Fruit fly (Drosophila melanogaster) whole organism, embryonic: Measurements from ENCODE around the gene Spec2.

Source experiments
- BtbVII ChIP-seq: fragments of 200-800 bp; sonication (Bioruptor generic); optimal IDR thresholded peaks from 3 replicates; lab custom pipeline; 2017; ENCODE audit warnings: missing biosample characterization, mild to moderate bottlenecking, missing genetic modification characterization
- CG10274 ChIP-seq: fragments of 200-800 bp; sonication (Bioruptor generic); optimal IDR thresholded peaks from 3 replicates; lab custom pipeline; 2017; ENCODE audit warnings: missing biosample characterization, mild to moderate bottlenecking, missing genetic modification characterization
- CG12104 ChIP-seq: fragments of 200-800 bp; sonication (Bioruptor generic); optimal IDR thresholded peaks from 3 replicates; lab custom pipeline; 2016; ENCODE audit warnings: missing biosample characterization, missing genetic modification characterization
- CG12236 ChIP-seq: fragments of 200-800 bp; sonication (Bioruptor generic); optimal IDR thresholded peaks from 2 replicates; lab custom pipeline; 2016; ENCODE audit warnings: missing biosample characterization, missing genetic modification characterization
- CG13894 ChIP-seq: fragments of 200-800 bp; sonication (Bioruptor generic); optimal IDR thresholded peaks from 3 replicates; lab custom pipeline; 2018; ENCODE audit warnings: missing biosample characterization, mild to moderate bottlenecking, missing genetic modification characterization, moderate library complexity
- CG15269 ChIP-seq: fragments of 200-800 bp; sonication (Bioruptor generic); optimal IDR thresholded peaks from 2 replicates; lab custom pipeline; 2018; ENCODE audit warnings: missing biosample characterization, mild to moderate bottlenecking, missing genetic modification characterization, moderate library complexity
- CG15514 ChIP-seq: fragments of 200-800 bp; sonication (Bioruptor generic); optimal IDR thresholded peaks from 3 replicates; lab custom pipeline; 2017; ENCODE audit warnings: missing biosample characterization, missing genetic modification characterization, mild to moderate bottlenecking, moderate library complexity, missing genetic modification reagents
- CG16779 ChIP-seq: fragments of 200-800 bp; sonication (Bioruptor generic); IDR thresholded peaks from 2 replicates; pipeline ENCODE4 v1.3.6; 2022; ENCODE audit warnings: missing biosample characterization, missing genetic modification characterization
- CG17912 ChIP-seq: fragments of 200-800 bp; sonication (Bioruptor generic); optimal IDR thresholded peaks from 2 replicates; lab custom pipeline; 2018; ENCODE audit warnings: missing biosample characterization, mild to moderate bottlenecking, missing genetic modification characterization
- CG1832 ChIP-seq: fragments of 200-800 bp; sonication (Bioruptor generic); optimal IDR thresholded peaks from 2 replicates; lab custom pipeline; 2017; ENCODE audit warnings: missing biosample characterization, mild to moderate bottlenecking, missing genetic modification characterization, inconsistent platforms
- CG18476 ChIP-seq: fragments of 200-800 bp; sonication (Bioruptor generic); optimal IDR thresholded peaks from 2 replicates; lab custom pipeline; 2016; ENCODE audit warnings: missing biosample characterization, mild to moderate bottlenecking, missing genetic modification characterization
- CG2875 ChIP-seq: fragments of 200-800 bp; sonication (Bioruptor generic); optimal IDR thresholded peaks from 2 replicates; lab custom pipeline; 2017; ENCODE audit warnings: missing biosample characterization, mild to moderate bottlenecking, missing genetic modification characterization, missing genetic modification reagents
- CG3995 ChIP-seq: fragments of 200-800 bp; sonication (Bioruptor generic); optimal IDR thresholded peaks from 3 replicates; lab custom pipeline; 2016; ENCODE audit warnings: missing biosample characterization, missing genetic modification characterization
- D ChIP-seq, 2 experiments: fragments of 200-800 bp in 1 of 2; fragments of >200 bp in 1 of 2; sonication (Bioruptor generic) in 1 of 2; optimal IDR thresholded peaks; 2 replicates in 1 of 2; 3 replicates in 1 of 2; lab custom pipeline; 2017; ENCODE audit warnings: mild to moderate bottlenecking in 1 of 2, missing biosample characterization in 1 of 2, missing genetic modification characterization in 1 of 2, missing genetic modification reagents in 1 of 2
- Dek ChIP-seq: fragments of 200-800 bp; sonication (Bioruptor generic); optimal IDR thresholded peaks from 3 replicates; lab custom pipeline; 2019; ENCODE audit warnings: missing biosample characterization, mild to moderate bottlenecking, missing genetic modification characterization, moderate library complexity
- E2f2 ChIP-seq: fragments of 200-800 bp; sonication (Bioruptor generic); IDR thresholded peaks from 2 replicates; pipeline ENCODE4 v1.3.6; 2022; ENCODE audit warnings: missing biosample characterization, missing genetic modification characterization
- Gsc ChIP-seq: fragments of 200-800 bp; sonication (Bioruptor generic); IDR thresholded peaks from 2 replicates; pipeline ENCODE4 v1.3.6; 2022; ENCODE audit warnings: missing biosample characterization, missing genetic modification characterization
- Hmr ChIP-seq: fragments of 200-800 bp; sonication (Bioruptor generic); optimal IDR thresholded peaks from 3 replicates; lab custom pipeline; 2017; ENCODE audit warnings: mild to moderate bottlenecking, missing biosample characterization, missing genetic modification reagents, missing genetic modification characterization
- Hr51 ChIP-seq, 2 experiments: fragments of 200-800 bp; sonication (Bioruptor generic); optimal IDR thresholded peaks; 2 replicates in 1 of 2; 3 replicates in 1 of 2; lab custom pipeline; 2016 to 2018; ENCODE audit warnings: missing biosample characterization in 2 of 2, missing genetic modification characterization in 2 of 2, mild to moderate bottlenecking in 1 of 2, moderate library complexity in 1 of 2
- Hsf ChIP-seq: fragments of 200-800 bp; sonication (Bioruptor generic); optimal IDR thresholded peaks from 3 replicates; lab custom pipeline; 2016; ENCODE audit warnings: missing biosample characterization, missing genetic modification characterization
- Oaz ChIP-seq: fragments of 200-800 bp; sonication (Bioruptor generic); IDR thresholded peaks from 2 replicates; pipeline ENCODE4 v1.3.6; 2022; ENCODE audit warnings: missing biosample characterization, missing genetic modification characterization
- PHDP ChIP-seq: fragments of 200-800 bp; sonication (Bioruptor generic); optimal IDR thresholded peaks from 3 replicates; lab custom pipeline; 2018; ENCODE audit warnings: missing biosample characterization, mild to moderate bottlenecking, missing genetic modification characterization, moderate library complexity
- Sin3A ChIP-seq: fragments of >200 bp; optimal IDR thresholded peaks from 2 replicates; lab custom pipeline; 2018
- Sox102F ChIP-seq: fragments of 200-800 bp; sonication (Bioruptor generic); optimal IDR thresholded peaks from 2 replicates; lab custom pipeline; 2018; ENCODE audit warnings: missing biosample characterization, mild to moderate bottlenecking, missing genetic modification characterization, moderate library complexity
- Spps ChIP-seq: fragments of 200-800 bp; sonication (Bioruptor generic); optimal IDR thresholded peaks from 2 replicates; lab custom pipeline; 2018; ENCODE audit warnings: missing biosample characterization, mild to moderate bottlenecking, missing genetic modification characterization
- Ssrp ChIP-seq: fragments of 200-800 bp; sonication (Bioruptor generic); optimal IDR thresholded peaks from 2 replicates; lab custom pipeline; 2018; ENCODE audit warnings: missing biosample characterization, mild to moderate bottlenecking, missing genetic modification characterization, moderate library complexity
- Stat92E ChIP-seq, 3 experiments: fragments of >200 bp in 2 of 3; fragments of 200-800 bp in 1 of 3; sonication (Bioruptor generic) in 1 of 3; optimal IDR thresholded peaks; 2 replicates each; lab custom pipeline; 2017 to 2019; ENCODE audit warnings: missing biosample characterization in 3 of 3, missing genetic modification characterization in 3 of 3, mild to moderate bottlenecking in 1 of 3, moderate library complexity in 1 of 3
- abd-A ChIP-seq: fragments of 200-800 bp; sonication (Bioruptor generic); optimal IDR thresholded peaks from 3 replicates; lab custom pipeline; 2019; ENCODE audit warnings: missing biosample characterization, mild to moderate bottlenecking, missing genetic modification characterization, moderate library complexity
- ac ChIP-seq: fragments of 200-800 bp; sonication (Bioruptor generic); optimal IDR thresholded peaks from 3 replicates; lab custom pipeline; 2017; ENCODE audit warnings: missing biosample characterization, mild to moderate bottlenecking, missing genetic modification characterization
- cad ChIP-seq: fragments of >200 bp; optimal IDR thresholded peaks from 2 replicates; lab custom pipeline; 2017; ENCODE audit warnings: missing biosample characterization, missing genetic modification characterization
- cg ChIP-seq: fragments of 200-800 bp; sonication (Bioruptor generic); optimal IDR thresholded peaks from 3 replicates; lab custom pipeline; 2019; ENCODE audit warnings: missing biosample characterization, mild to moderate bottlenecking, missing genetic modification characterization, moderate library complexity
- chm ChIP-seq: fragments of 200-800 bp; sonication (Bioruptor generic); IDR thresholded peaks from 2 replicates; pipeline ENCODE4 v1.3.6; 2022; ENCODE audit warnings: missing biosample characterization, missing genetic modification characterization
- chn ChIP-seq: fragments of 200-800 bp; sonication (Bioruptor generic); optimal IDR thresholded peaks from 2 replicates; lab custom pipeline; 2016; ENCODE audit warnings: missing biosample characterization, missing genetic modification characterization
- cwo ChIP-seq: fragments of 200-800 bp; sonication (Bioruptor generic); optimal IDR thresholded peaks from 3 replicates; lab custom pipeline; 2017; ENCODE audit warnings: missing biosample characterization, missing genetic modification characterization, mild to moderate bottlenecking, moderate library complexity, missing genetic modification reagents
- emc ChIP-seq: fragments of 200-800 bp; sonication (Bioruptor generic); optimal IDR thresholded peaks from 2 replicates; lab custom pipeline; 2016; ENCODE audit warnings: missing biosample characterization, missing genetic modification characterization
- grn ChIP-seq: fragments of 200-800 bp; sonication (Bioruptor generic); optimal IDR thresholded peaks from 3 replicates; lab custom pipeline; 2017; ENCODE audit warnings: missing biosample characterization, missing genetic modification characterization
- kah ChIP-seq: fragments of 200-800 bp; sonication (Bioruptor generic); optimal IDR thresholded peaks from 2 replicates; lab custom pipeline; 2018; ENCODE audit warnings: missing biosample characterization, mild to moderate bottlenecking, missing genetic modification characterization
- mirr ChIP-seq: fragments of 200-800 bp; sonication (Bioruptor generic); optimal IDR thresholded peaks from 3 replicates; lab custom pipeline; 2018; ENCODE audit warnings: missing biosample characterization, mild to moderate bottlenecking, missing genetic modification characterization
- mld ChIP-seq: fragments of 200-800 bp; sonication (Bioruptor generic); IDR thresholded peaks from 3 replicates; pipeline ENCODE4 v1.3.6; 2022; ENCODE audit warnings: missing biosample characterization, missing genetic modification characterization; ENCODE audit not compliant: partially characterized antibody
- otp ChIP-seq: fragments of 200-800 bp; sonication (Bioruptor generic); IDR thresholded peaks from 3 replicates; pipeline ENCODE4, ENCODE4 v1.3.6; 2022; ENCODE audit warnings: missing biosample characterization, missing genetic modification characterization
- pzg ChIP-seq: fragments of 200-800 bp; sonication (Bioruptor generic); optimal IDR thresholded peaks from 3 replicates; lab custom pipeline; 2018; ENCODE audit warnings: missing biosample characterization, mild to moderate bottlenecking, missing genetic modification characterization, moderate library complexity
- ranshi ChIP-seq: fragments of 200-800 bp; sonication (Bioruptor generic); IDR thresholded peaks from 2 replicates; pipeline ENCODE4 v1.3.6; 2022; ENCODE audit warnings: missing biosample characterization, missing genetic modification characterization
- sisA ChIP-seq: fragments of 200-800 bp; sonication (Bioruptor generic); IDR thresholded peaks from 2 replicates; pipeline ENCODE4 v1.3.6; 2022; ENCODE audit warnings: missing biosample characterization, missing genetic modification characterization
- sna ChIP-seq: fragments of 200-800 bp; sonication (Bioruptor generic); IDR thresholded peaks from 2 replicates; pipeline ENCODE4 v1.3.6; 2022; ENCODE audit warnings: missing biosample characterization, missing genetic modification characterization; ENCODE audit not compliant: partially characterized antibody
- tll ChIP-seq, 2 experiments: fragments of 200-800 bp in 1 of 2; fragments of >200 bp in 1 of 2; sonication (Bioruptor generic) in 1 of 2; optimal IDR thresholded peaks; 2 replicates each; lab custom pipeline; 2017 to 2019; ENCODE audit warnings: missing biosample characterization in 2 of 2, missing genetic modification characterization in 2 of 2, mild to moderate bottlenecking in 1 of 2, moderate library complexity in 1 of 2
- tna ChIP-seq: fragments of 200-800 bp; sonication (Bioruptor generic); IDR thresholded peaks from 2 replicates; pipeline ENCODE4 v1.3.6; 2022; ENCODE audit warnings: missing biosample characterization, missing genetic modification characterization; ENCODE audit not compliant: partially characterized antibody
- wdn ChIP-seq: fragments of 200-800 bp; sonication (Bioruptor generic); IDR thresholded peaks from 2 replicates; pipeline ENCODE4 v1.3.6; 2022; ENCODE audit warnings: missing biosample characterization, missing genetic modification characterization
- zfh2 ChIP-seq: fragments of 200-800 bp; sonication (Bioruptor generic); optimal IDR thresholded peaks from 2 replicates; lab custom pipeline; 2016; ENCODE audit warnings: missing biosample characterization, missing genetic modification characterization

Spec2 gene

dm6 chr3R:5654692-5655181 is 30.8 kb upstream of the Spec2 start, which contains the start of the genes elm and MED27 (continued):
- TF ChIP-seq ranshi (GFP tag; lab: Robert Waterston, UW) (peak; percentile 93), tna (GFP tag; lab: Robert Waterston, UW) (peak; percentile 65), D (optimal IDR thresholded peaks at IDR 0.05; lab: Kevin White, UChicago) (no peak), D (GFP tag; optimal IDR thresholded peaks at IDR 0.05; lab: Kevin White, UChicago) (peak; percentile 77), CG18476 (GFP tag; lab: Kevin White, UChicago) (peak; percentile 92), Gsc (GFP tag; lab: Robert Waterston, UW) (peak; percentile 82), E2f2 (GFP tag; lab: Robert Waterston, UW) (peak; percentile 69), Oaz (GFP tag; lab: Robert Waterston, UW) (peak; percentile 84), CG12104 (GFP tag; lab: Kevin White, UChicago) (peak; percentile 87), Sin3A (peak; percentile 95), ac (GFP tag; lab: Kevin White, UChicago) (no peak), CG15269 (tag; lab: Kevin White, UChicago) (peak; percentile 90), CG12236 (peak; percentile 60), Hr51 (GFP tag; optimal IDR thresholded peaks at IDR 0.05; lab: Kevin White, UChicago) (peak; percentile 88 to 92), cg (GFP tag; lab: Kevin White, UChicago) (peak; percentile 24), mirr (peak; percentile 51), CG13894 (peak; percentile 92), cwo (peak; percentile 76), otp (GFP tag; lab: Robert Waterston, UW) (peak; percentile 86), mld (peak; percentile 72), kah (GFP tag; lab: Kevin White, UChicago) (no peak), chn (GFP tag; lab: Kevin White, UChicago) (peak; percentile 95), CG15514 (GFP tag; lab: Kevin White, UChicago) (peak; percentile 89), pzg (GFP tag; lab: Kevin White, UChicago) (peak; percentile 87), wdn (GFP tag; lab: Robert Waterston, UW) (peak; percentile 92), Hsf (peak; percentile 97), tll (GFP tag; optimal IDR thresholded peaks at IDR 0.05; lab: Kevin White, UChicago) (peak; percentile 41 to 83), emc (GFP tag; lab: Kevin White, UChicago) (peak; percentile 86), sisA (peak; percentile 97), CG16779 (GFP tag; lab: Robert Waterston, UW) (peak; percentile 25; the same call in 1 of the 2 replicates), Spps (tag; lab: Kevin White, UChicago) (peak; percentile 81), Sox102F (GFP tag; lab: Kevin White, UChicago) (peak; percentile 92), CG1832 (GFP tag; lab: Kevin White, UChicago) (no peak), grn (GFP tag; lab: Kevin White, UChicago) (peak; percentile 25), cad (no peak), Ssrp (tag; lab: Kevin White, UChicago) (peak; percentile 94), CG10274 (GFP tag; lab: Kevin White, UChicago) (peak; percentile 68), Dek (tag; lab: Kevin White, UChicago) (peak; percentile 89), CG17912 (GFP tag; lab: Kevin White, UChicago) (no peak), CG2875 (GFP tag; lab: Kevin White, UChicago) (peak; percentile 81), Stat92E (GFP tag; optimal IDR thresholded peaks at IDR 0.05; lab: Kevin White, UChicago) (peak in 1 of 3 experiments; percentile 69), BtbVII (GFP tag; lab: Kevin White, UChicago) (peak; percentile 81), Hmr (GFP tag; lab: Kevin White, UChicago) (peak; percentile 93), zfh2 (GFP tag; lab: Kevin White, UChicago) (peak; percentile 96), chm (GFP tag; lab: Robert Waterston, UW) (peak; percentile 74; the same call in 1 of the 2 replicates), abd-A (tag; lab: Kevin White, UChicago) (no peak), PHDP (tag; lab: Kevin White, UChicago) (peak; percentile 90), CG3995 (GFP tag; lab: Kevin White, UChicago) (peak; percentile 66), sna (peak; percentile 96)
